Worm (Caenorhabditis elegans) whole organism, young adult: ENCODE data around the gene Y57E12B.4.

Source experiments
- B0035.1 ChIP-seq: sonication (generic microtip); optimal IDR thresholded peaks from 2 replicates; lab custom pipeline; 2016; ENCODE audit warnings: missing genetic modification characterization, mild to moderate bottlenecking, missing compliant biosample characterization, missing genotype, missing genetic modification reagents
- F55B11.4 ChIP-seq: sonication (generic microtip); optimal IDR thresholded peaks from 2 replicates; lab custom pipeline; 2016; ENCODE audit warnings: missing compliant biosample characterization, missing genetic modification characterization, borderline replicate concordance; ENCODE audit not compliant: insufficient read depth
- F57A8.1 ChIP-seq: fragments of 200-800 bp; sonication (Bioruptor generic); optimal IDR thresholded peaks from 2 replicates; lab custom pipeline; 2018; ENCODE audit warnings: mild to moderate bottlenecking, missing genetic modification characterization, moderate library complexity, missing compliant biosample characterization
- T26A5.8 ChIP-seq: sonication (generic microtip); optimal IDR thresholded peaks from 2 replicates; lab custom pipeline; 2016; ENCODE audit warnings: missing genetic modification characterization, missing compliant biosample characterization
- Y79H2A.3 ChIP-seq: fragments of 200-800 bp; sonication (Bioruptor generic); conservative IDR thresholded peaks from 2 replicates; pipeline ENCODE4 v1.3.6; 2022; ENCODE audit warnings: missing genetic modification reagents, missing genetic modification characterization, missing compliant biosample characterization
- Y95B8A.8 ChIP-seq: fragments of 200-800 bp; sonication (Bioruptor generic); IDR thresholded peaks from 2 replicates; pipeline ENCODE4 v1.3.6; 2022; ENCODE audit warnings: missing genetic modification reagents, missing genetic modification characterization, missing compliant biosample characterization
- ZK185.1 ChIP-seq: sonication (generic microtip); optimal IDR thresholded peaks from 2 replicates; lab custom pipeline; 2016; ENCODE audit warnings: mild to moderate bottlenecking, missing genetic modification characterization, missing compliant biosample characterization; ENCODE audit not compliant: poor library complexity, severe bottlenecking
- aptf-2 ChIP-seq: fragments of 200-800 bp; sonication (Bioruptor generic); conservative IDR thresholded peaks from 2 replicates; pipeline ENCODE4 v1.3.6; 2022; ENCODE audit warnings: missing genetic modification reagents, missing genetic modification characterization, missing compliant biosample characterization
- atf-7 ChIP-seq: sonication (generic microtip); optimal IDR thresholded peaks from 2 replicates; lab custom pipeline; 2017; ENCODE audit warnings: mild to moderate bottlenecking, missing genetic modification characterization, missing compliant biosample characterization
- bed-1 ChIP-seq: fragments of 200-800 bp; sonication (Bioruptor generic); IDR thresholded peaks from 2 replicates; pipeline ENCODE4 v1.3.6; 2022; ENCODE audit warnings: missing genetic modification reagents, missing genetic modification characterization, missing compliant biosample characterization
- bed-2 ChIP-seq: fragments of 200-800 bp; sonication (Bioruptor generic); IDR thresholded peaks from 2 replicates; pipeline ENCODE4 v1.3.6; 2022; ENCODE audit warnings: missing genetic modification reagents, missing genetic modification characterization, missing compliant biosample characterization
- ccch-3 ChIP-seq: fragments of 200-800 bp; sonication (Bioruptor generic); optimal IDR thresholded peaks from 2 replicates; lab custom pipeline; 2018; ENCODE audit warnings: mild to moderate bottlenecking, missing genetic modification characterization, missing compliant biosample characterization
- ceh-27 ChIP-seq: fragments of 200-800 bp; sonication (Bioruptor generic); optimal IDR thresholded peaks from 2 replicates; lab custom pipeline; 2018; ENCODE audit warnings: mild to moderate bottlenecking, missing genetic modification characterization, moderate library complexity, missing compliant biosample characterization
- ceh-91 ChIP-seq: fragments of 200-800 bp; sonication (Bioruptor generic); IDR thresholded peaks from 2 replicates; pipeline ENCODE4 v1.3.6; 2022; ENCODE audit warnings: missing genetic modification reagents, missing genetic modification characterization, missing compliant biosample characterization
- die-1 ChIP-seq: sonication (generic microtip); optimal IDR thresholded peaks from 2 replicates; lab custom pipeline; 2016; ENCODE audit warnings: missing genotype, mild to moderate bottlenecking, missing genetic modification characterization, missing compliant biosample characterization
- egl-44 ChIP-seq: fragments of 200-800 bp; sonication (Bioruptor generic); IDR thresholded peaks from 2 replicates; pipeline ENCODE4 v1.3.6; 2022; ENCODE audit warnings: missing genetic modification reagents, missing genetic modification characterization, missing compliant biosample characterization
- egrh-3 ChIP-seq: fragments of 200-800 bp; sonication (Bioruptor generic); IDR thresholded peaks from 2 replicates; pipeline ENCODE4 v1.3.6; 2022; ENCODE audit warnings: missing genetic modification reagents, missing genetic modification characterization, missing compliant biosample characterization
- ekl-4 ChIP-seq: fragments of 200-800 bp; sonication (Bioruptor generic); IDR thresholded peaks from 2 replicates; pipeline ENCODE4 v1.3.6; 2022; ENCODE audit warnings: missing genetic modification reagents, missing genetic modification characterization, missing compliant biosample characterization
- let-607 ChIP-seq, 2 experiments: fragments of 200-800 bp in 1 of 2; sonication (Bioruptor generic) in 1 of 2; sonication (generic microtip) in 1 of 2; optimal IDR thresholded peaks; 2 replicates each; lab custom pipeline; 2016 to 2018; ENCODE audit warnings: mild to moderate bottlenecking in 2 of 2, missing compliant biosample characterization in 2 of 2, missing genetic modification characterization in 2 of 2, moderate library complexity in 2 of 2, missing genotype in 1 of 2
- lin-35 ChIP-seq, 3 experiments: fragments of 150-350 bp in 2 of 3; sonication (generic microtip) in 1 of 3; optimal IDR thresholded peaks; 2 replicates each; lab custom pipeline; 2014 to 2018; ENCODE audit warnings: missing biosample characterization in 3 of 3, missing genetic modification characterization in 3 of 3, missing genetic modification reagents in 3 of 3
- lir-1 ChIP-seq: fragments of 200-800 bp; sonication (Bioruptor generic); conservative IDR thresholded peaks from 2 replicates; pipeline ENCODE4 v1.3.6; 2022; ENCODE audit warnings: missing genetic modification reagents, missing genetic modification characterization, missing compliant biosample characterization
- madf-3 ChIP-seq: fragments of 200-800 bp; sonication (Bioruptor generic); IDR thresholded peaks from 2 replicates; pipeline ENCODE4 v1.3.6; 2022; ENCODE audit warnings: missing genetic modification reagents, missing genetic modification characterization, missing compliant biosample characterization
- mxl-1 ChIP-seq: sonication (generic microtip); optimal IDR thresholded peaks from 2 replicates; lab custom pipeline; 2016; ENCODE audit warnings: missing genetic modification characterization, missing compliant biosample characterization
- nfya-1 ChIP-seq: sonication (generic microtip); optimal IDR thresholded peaks from 2 replicates; lab custom pipeline; 2017; ENCODE audit warnings: antibody characterized with exemption, missing compliant biosample characterization, missing genetic modification characterization, borderline replicate concordance; ENCODE audit not compliant: insufficient read depth
- nfya-2 ChIP-seq: fragments of 200-800 bp; sonication (Bioruptor generic); IDR thresholded peaks from 2 replicates; pipeline ENCODE4 v1.3.6; 2022; ENCODE audit warnings: missing genetic modification reagents, missing genetic modification characterization, missing compliant biosample characterization
- nfyb-1 ChIP-seq: fragments of 200-800 bp; sonication (Bioruptor generic); IDR thresholded peaks from 2 replicates; pipeline ENCODE4 v1.3.6; 2022; ENCODE audit warnings: missing genetic modification reagents, missing genetic modification characterization, missing compliant biosample characterization
- nhr-27 ChIP-seq: fragments of 200-800 bp; sonication (Bioruptor generic); optimal IDR thresholded peaks from 2 replicates; lab custom pipeline; 2018; ENCODE audit warnings: mild to moderate bottlenecking, missing genetic modification characterization, moderate library complexity, missing compliant biosample characterization
- nhr-80 ChIP-seq: sonication (generic microtip); optimal IDR thresholded peaks from 2 replicates; lab custom pipeline; 2016; ENCODE audit warnings: missing genetic modification characterization, missing compliant biosample characterization
- nhr-90 ChIP-seq: sonication (generic microtip); optimal IDR thresholded peaks from 2 replicates; lab custom pipeline; 2016; ENCODE audit warnings: missing genotype, mild to moderate bottlenecking, missing genetic modification characterization, missing compliant biosample characterization
- repo-1 ChIP-seq: sonication (generic microtip); optimal IDR thresholded peaks from 2 replicates; lab custom pipeline; 2017; ENCODE audit warnings: mild to moderate bottlenecking, missing genetic modification characterization, missing compliant biosample characterization
- sdz-38 ChIP-seq: sonication (generic microtip); optimal IDR thresholded peaks from 2 replicates; lab custom pipeline; 2016; ENCODE audit warnings: missing genotype, missing genetic modification characterization, missing compliant biosample characterization
- snpc-1.3 ChIP-seq: sonication (generic microtip); optimal IDR thresholded peaks from 2 replicates; lab custom pipeline; 2017; ENCODE audit warnings: missing genetic modification characterization, mild to moderate bottlenecking, missing compliant biosample characterization, antibody characterized with exemption, moderate library complexity, missing genotype, missing genetic modification reagents; ENCODE audit not compliant: insufficient read depth
- snpc-3.4 ChIP-seq: sonication (generic microtip); optimal IDR thresholded peaks from 2 replicates; lab custom pipeline; 2017; ENCODE audit warnings: missing genetic modification characterization, mild to moderate bottlenecking, missing compliant biosample characterization, antibody characterized with exemption, moderate library complexity, missing genotype, missing genetic modification reagents
- tbx-9 ChIP-seq: sonication (generic microtip); optimal IDR thresholded peaks from 2 replicates; lab custom pipeline; 2016; ENCODE audit warnings: borderline replicate concordance, missing genetic modification characterization, inconsistent platforms, missing compliant biosample characterization
- xnd-1 ChIP-seq: sonication (generic microtip); optimal IDR thresholded peaks from 2 replicates; lab custom pipeline; 2016; ENCODE audit warnings: missing genotype, missing genetic modification reagents, missing genetic modification characterization, missing compliant biosample characterization
- ztf-26 ChIP-seq: sonication (generic microtip); optimal IDR thresholded peaks from 2 replicates; lab custom pipeline; 2017; ENCODE audit warnings: missing genetic modification characterization, missing compliant biosample characterization
- ztf-6 ChIP-seq: fragments of 200-800 bp; sonication (Bioruptor generic); IDR thresholded peaks from 2 replicates; pipeline ENCODE4 v1.3.6; 2022; ENCODE audit warnings: missing genetic modification reagents, missing genetic modification characterization, missing compliant biosample characterization

Y57E12B.4 gene

DNA sequence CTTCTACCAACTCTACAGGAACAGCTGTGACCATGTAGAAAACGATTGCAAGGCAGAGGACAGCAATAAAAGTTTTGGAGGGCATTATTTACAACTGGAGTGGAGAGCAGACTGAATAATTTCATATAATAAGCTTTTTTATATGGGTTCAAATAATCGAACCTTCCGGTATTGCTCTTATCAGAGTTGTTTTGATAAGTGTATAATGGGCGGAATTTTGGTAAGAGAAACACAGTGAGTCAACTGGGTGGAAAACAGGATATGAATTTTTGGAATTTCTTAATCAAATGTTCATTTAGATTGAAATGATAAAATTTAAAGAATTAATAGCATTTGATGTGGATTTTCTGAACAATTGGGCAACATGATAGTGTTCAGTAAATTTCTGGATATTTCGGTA is 2.4 kb upstream of the Y57E12B.4 start, which contains the start of gene Y57E12B.11:
Gene Y57E12B.11 (minus strand): TSS at position 101 of the 400 bp plus-strand sequence.
- TF ChIP-seq egrh-3 (no peak), repo-1 (tag; lab: Kevin White, UChicago) (no peak), nfyb-1 (GFP tag; lab: Robert Waterston, UW) (no peak), ZK185.1 (no peak), lir-1 (GFP tag; lab: Robert Waterston, UW) (no peak), nfya-2 (no peak), ztf-6 (GFP tag; lab: Robert Waterston, UW) (no peak), B0035.1 (no peak), F55B11.4 (tag; lab: Kevin White, UChicago) (no peak), nhr-27 (no peak), ceh-27 (no peak), T26A5.8 (tag; lab: Kevin White, UChicago) (no peak)

DNA sequence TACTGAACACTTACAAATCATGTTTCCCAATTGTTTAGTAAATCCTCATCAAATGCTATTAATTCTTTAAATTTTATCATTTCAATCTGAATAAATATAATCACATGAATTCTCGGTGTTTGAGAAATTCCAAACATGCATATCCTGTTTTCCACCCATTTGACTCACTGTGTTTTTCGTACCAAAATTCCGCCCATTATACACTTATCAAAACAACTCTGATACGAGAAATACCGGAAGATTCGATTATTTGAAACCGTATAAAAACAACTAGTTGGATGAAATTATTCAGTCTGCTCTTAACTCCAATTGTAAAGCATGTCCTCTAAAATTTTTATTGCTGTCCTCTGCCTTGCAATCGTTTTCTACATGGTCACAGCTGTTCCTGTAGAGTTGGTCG is 883 bp upstream of the Y57E12B.4 start, which contains the start of gene Y57E12B.1:
Gene Y57E12B.1 (plus strand): TSS at position 301 of the 400 bp plus-strand sequence.
- TF ChIP-seq ceh-91 (no peak), snpc-3.4 (tag; lab: Kevin White, UChicago) (no peak), die-1 (tag; lab: Kevin White, UChicago) (no peak), nfya-1 (tag; lab: Kevin White, UChicago) (no peak), Y79H2A.3 (GFP tag; lab: Robert Waterston, UW) (no peak), let-607 (tag; optimal IDR thresholded peaks at IDR 0.05; lab: Kevin White, UChicago) (no peak), xnd-1 (tag; lab: Kevin White, UChicago) (no peak), aptf-2 (no peak), ztf-26 (tag; lab: Kevin White, UChicago) (no peak), madf-3 (no peak), nfyb-1 (GFP tag; lab: Robert Waterston, UW) (no peak), Y95B8A.8 (GFP tag; lab: Robert Waterston, UW) (no peak), lin-35 (GFP tag; optimal IDR thresholded peaks at IDR 0.05; lab: Kevin White, UChicago) (no peak), sdz-38 (tag; lab: Kevin White, UChicago) (no peak), atf-7 (no peak), ceh-27 (no peak), snpc-1.3 (no peak), mxl-1 (tag; lab: Kevin White, UChicago) (no peak), ekl-4 (GFP tag; lab: Robert Waterston, UW) (no peak)

DNA sequence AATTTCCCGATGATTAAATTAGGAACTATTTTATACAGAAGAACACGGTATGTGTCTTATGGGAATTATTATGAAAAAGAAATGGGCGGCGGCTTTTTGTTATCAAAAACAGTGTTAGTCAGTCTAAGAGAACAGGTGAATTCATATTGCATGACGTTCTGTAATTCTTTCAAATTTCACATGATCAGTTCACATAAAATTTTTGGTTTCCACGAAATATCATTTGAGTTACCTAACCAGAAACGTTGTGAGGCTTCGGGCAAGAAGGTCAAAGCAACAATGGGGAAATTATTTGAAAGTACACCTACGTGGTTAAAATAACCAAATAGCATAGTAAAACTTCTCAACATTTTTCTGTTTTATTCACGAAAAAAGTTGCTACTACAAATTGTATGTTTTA is 11.5 kb downstream of the Y57E12B.4 start, which contains the start of gene Y57E12B.10:
Gene Y57E12B.10 (minus strand): TSS at position 101 of the 400 bp plus-strand sequence.
- TF ChIP-seq aptf-2 (no peak), tbx-9 (tag; lab: Kevin White, UChicago) (no peak)

DNA sequence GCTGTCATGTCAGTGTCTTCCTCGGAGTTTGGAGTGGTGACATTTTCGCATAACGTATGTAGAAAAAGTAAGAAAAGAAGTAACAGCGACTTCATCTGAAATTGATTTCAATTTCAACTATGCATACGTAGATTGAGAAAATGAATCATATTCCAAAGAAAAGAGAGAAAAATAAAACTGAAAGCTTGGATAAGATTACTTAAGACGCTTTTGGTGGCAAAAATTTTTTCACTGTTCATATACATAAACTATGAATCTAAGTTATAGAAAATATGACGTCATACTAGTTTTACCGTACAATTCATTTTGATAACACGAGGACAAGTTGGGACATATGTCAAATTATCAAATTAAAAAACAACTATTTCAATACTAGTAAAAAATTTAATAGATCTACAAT is 13.1 kb downstream of the Y57E12B.4 start, which contains the start of gene lipl-6:
Gene lipl-6 (minus strand): TSS at position 101 of the 400 bp plus-strand sequence.
- TF ChIP-seq egl-44 (GFP tag; lab: Robert Waterston, UW), result no peak
- no peak for TF ChIP-seq ccch-3
- TF ChIP-seq bed-2 (GFP tag; lab: Robert Waterston, UW), result no peak
- no peak for TF ChIP-seq die-1 (tag; lab: Kevin White, UChicago)
- no peak for TF ChIP-seq bed-1 (GFP tag; lab: Robert Waterston, UW)
- no peak for TF ChIP-seq nhr-80
- no peak for TF ChIP-seq nhr-90 (tag; lab: Kevin White, UChicago)
- TF ChIP-seq F57A8.1 (GFP tag; lab: Kevin White, UChicago), result no peak
- no peak for TF ChIP-seq nfya-1 (tag; lab: Kevin White, UChicago)
